Worm (Caenorhabditis elegans): ENCODE data around the gene sdz-33.
A peak's percentile ranks its signal among the peaks of the same experiment; 100 is the strongest.

sdz-33 gene

ce11 chrIII:11870009-11870408, 37.3 kb upstream of the sdz-33 start:
- TF ChIP-seq nhr-232 (tag; optimal IDR thresholded peaks at IDR 0.05) (no peak), pag-3 (tag; optimal IDR thresholded peaks at IDR 0.05; ENCODE audit: borderline replicate concordance) (no peak), ceh-22 (tag; optimal IDR thresholded peaks at IDR 0.05) (no peak), che-1 (tag; optimal IDR thresholded peaks at IDR 0.05) (no peak), C08G9.2 (tag; optimal IDR thresholded peaks at IDR 0.05) (peak; percentile 93), ceh-14 (tag; optimal IDR thresholded peaks at IDR 0.05) (peak; percentile 44), sox-2 (GFP tag; IDR thresholded peaks at IDR 0.05) (no peak), dve-1 (tag; optimal IDR thresholded peaks at IDR 0.05) (no peak), nfya-1 (tag; optimal IDR thresholded peaks at IDR 0.05) (peak; percentile 90), hlh-13 (GFP tag; optimal IDR thresholded peaks at IDR 0.05) (no peak), gmeb-2 (tag; optimal IDR thresholded peaks at IDR 0.05) (peak; percentile 47), unc-3 (GFP tag; conservative IDR thresholded peaks at IDR 0.05) (no peak), unc-3 (tag; optimal IDR thresholded peaks at IDR 0.05) (no peak), syd-9 (tag; optimal IDR thresholded peaks at IDR 0.05) (no peak), ceh-30 (tag; optimal IDR thresholded peaks at IDR 0.05) (no peak), madf-2 (tag; optimal IDR thresholded peaks at IDR 0.05) (peak; percentile 40), ceh-31 (tag; optimal IDR thresholded peaks at IDR 0.05) (peak; percentile 98), unc-55 (GFP tag; optimal IDR thresholded peaks at IDR 0.05) (peak; percentile 59), ceh-6 (GFP tag; optimal IDR thresholded peaks at IDR 0.05) (no peak), rnt-1 (tag; optimal IDR thresholded peaks at IDR 0.05) (peak; percentile 95), zip-5 (tag; optimal IDR thresholded peaks at IDR 0.05) (peak; percentile 29), ceh-24 (tag; optimal IDR thresholded peaks at IDR 0.05) (no peak), ceh-19 (GFP tag; optimal IDR thresholded peaks at IDR 0.05) (peak; percentile 49), unc-42 (tag; optimal IDR thresholded peaks at IDR 0.05) (peak; percentile 82), hlh-15 (tag; optimal IDR thresholded peaks at IDR 0.05) (peak; percentile 15), dmd-4 (tag; optimal IDR thresholded peaks at IDR 0.05; ENCODE audit: borderline replicate concordance) (no peak), fkh-10 (GFP tag; optimal IDR thresholded peaks at IDR 0.05) (no peak), pax-1 (tag; optimal IDR thresholded peaks at IDR 0.05) (peak; percentile 53), ceh-48 (tag; optimal IDR thresholded peaks at IDR 0.05) (no peak), ceh-34 (tag; optimal IDR thresholded peaks at IDR 0.05) (peak; percentile 55), ref-2 (tag; optimal IDR thresholded peaks at IDR 0.05) (peak; percentile 63), pha-2 (tag; optimal IDR thresholded peaks at IDR 0.05) (peak; percentile 56), fax-1 (tag; optimal IDR thresholded peaks at IDR 0.05) (peak; percentile 60), F13H6.1 (tag; optimal IDR thresholded peaks at IDR 0.05) (peak; percentile 55), T23F11.4 (GFP tag; optimal IDR thresholded peaks at IDR 0.05) (no peak), ahr-1 (tag; optimal IDR thresholded peaks at IDR 0.05) (no peak), pat-9 (tag; optimal IDR thresholded peaks at IDR 0.05) (no peak), fkh-6 (tag; optimal IDR thresholded peaks at IDR 0.05) (no peak), mec-3 (tag; optimal IDR thresholded peaks at IDR 0.05; ENCODE audit: borderline replicate concordance) (peak; percentile 62), lin-11 (tag; optimal IDR thresholded peaks at IDR 0.05) (no peak), tbx-7 (tag; optimal IDR thresholded peaks at IDR 0.05) (peak; percentile 69), ceh-9 (tag; optimal IDR thresholded peaks at IDR 0.05) (no peak), Y22D7AL.16 (tag; optimal IDR thresholded peaks at IDR 0.05) (no peak), ztf-16 (tag; optimal IDR thresholded peaks at IDR 0.05) (no peak), npax-4 (tag; optimal IDR thresholded peaks at IDR 0.05) (no peak), tbx-2 (tag; optimal IDR thresholded peaks at IDR 0.05) (peak; percentile 94), sdc-2 (tag; optimal IDR thresholded peaks at IDR 0.05) (peak; percentile 32), odd-2 (tag; optimal IDR thresholded peaks at IDR 0.05) (no peak), ceh-18 (tag; optimal IDR thresholded peaks at IDR 0.05) (peak; percentile 68), hlh-6 (tag; optimal IDR thresholded peaks at IDR 0.05) (peak; percentile 52), unc-86 (tag; optimal IDR thresholded peaks at IDR 0.05) (no peak), pha-4 (tag; optimal IDR thresholded peaks at IDR 0.05) (no peak), ceh-45 (GFP tag; IDR thresholded peaks at IDR 0.05) (no peak), elt-2 (tag; optimal IDR thresholded peaks at IDR 0.05) (peak; percentile 53)
